Fruit fly (Drosophila melanogaster) whole organism, embryonic: ENCODE measurements around the gene osp.
A peak's percentile ranks its signal among the peaks of the same experiment; 100 is the strongest.

ENCODE experiments used
- Atf-2 ChIP-seq: fragments of 200-800 bp; sonication (Bioruptor generic); optimal IDR thresholded peaks from 2 replicates; lab custom pipeline; 2016; ENCODE audit warnings: missing biosample characterization, missing genetic modification characterization
- BtbVII ChIP-seq: fragments of 200-800 bp; sonication (Bioruptor generic); optimal IDR thresholded peaks from 3 replicates; lab custom pipeline; 2017; ENCODE audit warnings: missing biosample characterization, mild to moderate bottlenecking, missing genetic modification characterization
- CG11504 ChIP-seq: fragments of 200-800 bp; sonication (Bioruptor generic); optimal IDR thresholded peaks from 3 replicates; lab custom pipeline; 2019; ENCODE audit warnings: missing biosample characterization, mild to moderate bottlenecking, missing genetic modification characterization, moderate library complexity
- CG12071 ChIP-seq: fragments of 200-800 bp; sonication (Bioruptor generic); optimal IDR thresholded peaks from 3 replicates; lab custom pipeline; 2018; ENCODE audit warnings: missing biosample characterization, mild to moderate bottlenecking, missing genetic modification characterization
- CG12104 ChIP-seq: fragments of 200-800 bp; sonication (Bioruptor generic); optimal IDR thresholded peaks from 3 replicates; lab custom pipeline; 2016; ENCODE audit warnings: missing biosample characterization, missing genetic modification characterization
- CG14667 ChIP-seq: fragments of 200-800 bp; sonication (Bioruptor generic); IDR thresholded peaks from 2 replicates; pipeline ENCODE4 v1.3.6; 2022; ENCODE audit warnings: missing biosample characterization, missing genetic modification characterization
- CG14710 ChIP-seq: fragments of 200-800 bp; sonication (Bioruptor generic); optimal IDR thresholded peaks from 3 replicates; lab custom pipeline; 2019; ENCODE audit warnings: missing biosample characterization, mild to moderate bottlenecking, missing genetic modification characterization, moderate library complexity
- CG15269 ChIP-seq: fragments of 200-800 bp; sonication (Bioruptor generic); optimal IDR thresholded peaks from 2 replicates; lab custom pipeline; 2018; ENCODE audit warnings: missing biosample characterization, mild to moderate bottlenecking, missing genetic modification characterization, moderate library complexity
- CG17186 ChIP-seq: fragments of 200-800 bp; sonication (Bioruptor generic); optimal IDR thresholded peaks from 3 replicates; lab custom pipeline; 2017; ENCODE audit warnings: missing biosample characterization, missing genetic modification reagents, missing genetic modification characterization
- CG17359 ChIP-seq: fragments of 200-800 bp; sonication (Bioruptor generic); optimal IDR thresholded peaks from 3 replicates; lab custom pipeline; 2018; ENCODE audit warnings: missing biosample characterization, mild to moderate bottlenecking, missing genetic modification characterization, moderate library complexity
- CG17568 ChIP-seq: fragments of 200-800 bp; sonication (Bioruptor generic); optimal IDR thresholded peaks from 2 replicates; lab custom pipeline; 2018; ENCODE audit warnings: missing biosample characterization, mild to moderate bottlenecking, missing genetic modification characterization, moderate library complexity
- CG2678 ChIP-seq: fragments of 200-800 bp; sonication (Bioruptor generic); optimal IDR thresholded peaks from 3 replicates; lab custom pipeline; 2019; ENCODE audit warnings: missing biosample characterization, mild to moderate bottlenecking, missing genetic modification characterization, moderate library complexity
- CG4360 ChIP-seq: fragments of 200-800 bp; sonication (Bioruptor generic); IDR thresholded peaks from 2 replicates; pipeline ENCODE4 v1.3.6; 2022; ENCODE audit warnings: missing biosample characterization, missing genetic modification characterization
- CG4820 ChIP-seq: fragments of 200-800 bp; sonication (Bioruptor generic); optimal IDR thresholded peaks from 3 replicates; lab custom pipeline; 2016; ENCODE audit warnings: missing biosample characterization, missing genetic modification characterization
- CG7357 ChIP-seq: fragments of 200-800 bp; sonication (Bioruptor generic); IDR thresholded peaks from 3 replicates; pipeline ENCODE4 v1.3.6; 2022; ENCODE audit warnings: missing biosample characterization, missing genetic modification characterization
- CG7839 ChIP-seq: fragments of 200-800 bp; sonication (Bioruptor generic); optimal IDR thresholded peaks from 3 replicates; lab custom pipeline; 2018; ENCODE audit warnings: missing biosample characterization, mild to moderate bottlenecking, missing genetic modification characterization, moderate library complexity
- CG8089 ChIP-seq: fragments of 200-800 bp; sonication (Bioruptor generic); optimal IDR thresholded peaks from 3 replicates; lab custom pipeline; 2016; ENCODE audit warnings: missing biosample characterization, missing genetic modification characterization
- D19A ChIP-seq: fragments of 200-800 bp; optimal IDR thresholded peaks from 3 replicates; lab custom pipeline; 2019; ENCODE audit warnings: missing biosample characterization, mild to moderate bottlenecking, missing genetic modification characterization, moderate library complexity
- Deaf1 ChIP-seq: fragments of 200-800 bp; optimal IDR thresholded peaks from 3 replicates; lab custom pipeline; 2019; ENCODE audit warnings: missing biosample characterization, mild to moderate bottlenecking, missing genetic modification characterization, moderate library complexity
- Dip2 ChIP-seq: fragments of 200-800 bp; sonication (Bioruptor generic); IDR thresholded peaks from 2 replicates; pipeline ENCODE4 v1.3.6; 2022; ENCODE audit warnings: missing biosample characterization, missing genetic modification characterization
- Doc3 ChIP-seq: fragments of 200-800 bp; sonication (Bioruptor generic); IDR thresholded peaks from 3 replicates; pipeline ENCODE4 v1.3.6; 2022; ENCODE audit warnings: missing biosample characterization, missing genetic modification characterization; ENCODE audit not compliant: partially characterized antibody
- MESR4 ChIP-seq: fragments of 200-800 bp; sonication (Bioruptor generic); optimal IDR thresholded peaks from 2 replicates; lab custom pipeline; 2018; ENCODE audit warnings: missing biosample characterization, mild to moderate bottlenecking, missing genetic modification characterization, moderate library complexity
- Mes4 ChIP-seq: fragments of 200-800 bp; sonication (Bioruptor generic); optimal IDR thresholded peaks from 2 replicates; lab custom pipeline; 2016; ENCODE audit warnings: missing biosample characterization, missing genetic modification characterization
- Myb ChIP-seq: fragments of 200-800 bp; sonication (Bioruptor generic); optimal IDR thresholded peaks from 2 replicates; lab custom pipeline; 2016; ENCODE audit warnings: missing biosample characterization, missing genetic modification characterization
- ase ChIP-seq: fragments of 200-800 bp; sonication (Bioruptor generic); IDR thresholded peaks from 3 replicates; pipeline ENCODE4 v1.3.6; 2022; ENCODE audit warnings: missing biosample characterization, missing genetic modification characterization
- bsh ChIP-seq, 2 experiments: fragments of 200-800 bp; sonication (Bioruptor generic); optimal IDR thresholded peaks; 2 replicates each; lab custom pipeline; 2017 to 2018; ENCODE audit warnings: mild to moderate bottlenecking in 2 of 2, missing biosample characterization in 2 of 2, missing genetic modification characterization in 2 of 2, moderate library complexity in 1 of 2
- cas ChIP-seq: fragments of 200-800 bp; sonication (Bioruptor generic); IDR thresholded peaks from 2 replicates; pipeline ENCODE4 v1.3.6; 2022; ENCODE audit warnings: missing biosample characterization, missing genetic modification characterization
- cato ChIP-seq: fragments of 200-800 bp; sonication (Bioruptor generic); optimal IDR thresholded peaks from 2 replicates; lab custom pipeline; 2016; ENCODE audit warnings: missing biosample characterization, missing genetic modification characterization, borderline replicate concordance
- caup ChIP-seq: fragments of 200-800 bp; sonication (Bioruptor generic); optimal IDR thresholded peaks from 3 replicates; lab custom pipeline; 2017; ENCODE audit warnings: missing biosample characterization, mild to moderate bottlenecking, missing genetic modification characterization, moderate library complexity; ENCODE audit not compliant: severe bottlenecking
- chm ChIP-seq: fragments of 200-800 bp; sonication (Bioruptor generic); IDR thresholded peaks from 2 replicates; pipeline ENCODE4 v1.3.6; 2022; ENCODE audit warnings: missing biosample characterization, missing genetic modification characterization
- crc ChIP-seq: fragments of 200-800 bp; sonication (Bioruptor generic); optimal IDR thresholded peaks from 2 replicates; lab custom pipeline; 2016; ENCODE audit warnings: missing biosample characterization, missing genetic modification characterization
- crp ChIP-seq, 2 experiments: fragments of 200-800 bp; sonication (Bioruptor generic); optimal IDR thresholded peaks; 2 replicates in 1 of 2; 3 replicates in 1 of 2; lab custom pipeline; 2017; ENCODE audit warnings: missing biosample characterization in 2 of 2, missing genetic modification characterization in 2 of 2, mild to moderate bottlenecking in 1 of 2, moderate library complexity in 1 of 2
- da ChIP-seq: fragments of 200-800 bp; sonication (Bioruptor generic); optimal IDR thresholded peaks from 2 replicates; lab custom pipeline; 2016; ENCODE audit warnings: missing biosample characterization, missing genetic modification characterization
- emc ChIP-seq: fragments of 200-800 bp; sonication (Bioruptor generic); optimal IDR thresholded peaks from 2 replicates; lab custom pipeline; 2016; ENCODE audit warnings: missing biosample characterization, missing genetic modification characterization
- gfzf ChIP-seq: fragments of 200-800 bp; sonication (Bioruptor generic); optimal IDR thresholded peaks from 2 replicates; lab custom pipeline; 2016; ENCODE audit warnings: missing biosample characterization, mild to moderate bottlenecking, missing genetic modification characterization, moderate library complexity
- gsb-n ChIP-seq: fragments of 200-800 bp; sonication (Bioruptor generic); optimal IDR thresholded peaks from 3 replicates; lab custom pipeline; 2018; ENCODE audit warnings: missing biosample characterization, mild to moderate bottlenecking, missing genetic modification characterization
- inv ChIP-seq: fragments of 200-800 bp; sonication (Bioruptor generic); IDR thresholded peaks from 2 replicates; pipeline ENCODE4 v1.3.6; 2022; ENCODE audit warnings: missing biosample characterization, missing genetic modification characterization; ENCODE audit not compliant: partially characterized antibody
- lab ChIP-seq: fragments of 200-800 bp; sonication (Bioruptor generic); optimal IDR thresholded peaks from 3 replicates; lab custom pipeline; 2017; ENCODE audit warnings: missing biosample characterization, missing genetic modification characterization, mild to moderate bottlenecking, moderate library complexity, missing genetic modification reagents
- onecut ChIP-seq: fragments of 200-800 bp; sonication (Bioruptor generic); IDR thresholded peaks from 2 replicates; pipeline ENCODE4 v1.3.6; 2022; ENCODE audit warnings: missing biosample characterization, missing genetic modification characterization
- org-1 ChIP-seq: fragments of 200-800 bp; sonication (Bioruptor generic); optimal IDR thresholded peaks from 2 replicates; lab custom pipeline; 2017; ENCODE audit warnings: missing biosample characterization, missing genetic modification characterization
- pnt ChIP-seq: fragments of 200-800 bp; sonication (Bioruptor generic); optimal IDR thresholded peaks from 3 replicates; lab custom pipeline; 2016; ENCODE audit warnings: missing biosample characterization, missing genetic modification characterization
- row ChIP-seq: fragments of 200-800 bp; sonication (Bioruptor generic); IDR thresholded peaks from 3 replicates; pipeline ENCODE4 v1.3.6; 2022; ENCODE audit warnings: missing biosample characterization, missing genetic modification characterization
- sc ChIP-seq, 3 experiments: fragments of >200 bp in 2 of 3; fragments of 200-800 bp in 1 of 3; sonication (Bioruptor generic) in 1 of 3; optimal IDR thresholded peaks; 2 replicates in 2 of 3; 3 replicates in 1 of 3; lab custom pipeline; 2017; ENCODE audit warnings: mild to moderate bottlenecking in 1 of 3, missing biosample characterization in 1 of 3, missing genetic modification characterization in 1 of 3, missing genetic modification reagents in 1 of 3
- sim ChIP-seq: fragments of 200-800 bp; sonication (Bioruptor generic); IDR thresholded peaks from 2 replicates; pipeline ENCODE4 v1.3.6; 2022; ENCODE audit warnings: missing biosample characterization, missing genetic modification characterization
- sqz ChIP-seq: fragments of 200-800 bp; sonication (Bioruptor generic); optimal IDR thresholded peaks from 3 replicates; lab custom pipeline; 2018; ENCODE audit warnings: missing biosample characterization, mild to moderate bottlenecking, missing genetic modification characterization
- toy ChIP-seq: fragments of 200-800 bp; sonication (Bioruptor generic); IDR thresholded peaks from 2 replicates; pipeline ENCODE4 v1.3.6; 2022; ENCODE audit warnings: missing biosample characterization, missing genetic modification characterization

osp gene

DNA sequence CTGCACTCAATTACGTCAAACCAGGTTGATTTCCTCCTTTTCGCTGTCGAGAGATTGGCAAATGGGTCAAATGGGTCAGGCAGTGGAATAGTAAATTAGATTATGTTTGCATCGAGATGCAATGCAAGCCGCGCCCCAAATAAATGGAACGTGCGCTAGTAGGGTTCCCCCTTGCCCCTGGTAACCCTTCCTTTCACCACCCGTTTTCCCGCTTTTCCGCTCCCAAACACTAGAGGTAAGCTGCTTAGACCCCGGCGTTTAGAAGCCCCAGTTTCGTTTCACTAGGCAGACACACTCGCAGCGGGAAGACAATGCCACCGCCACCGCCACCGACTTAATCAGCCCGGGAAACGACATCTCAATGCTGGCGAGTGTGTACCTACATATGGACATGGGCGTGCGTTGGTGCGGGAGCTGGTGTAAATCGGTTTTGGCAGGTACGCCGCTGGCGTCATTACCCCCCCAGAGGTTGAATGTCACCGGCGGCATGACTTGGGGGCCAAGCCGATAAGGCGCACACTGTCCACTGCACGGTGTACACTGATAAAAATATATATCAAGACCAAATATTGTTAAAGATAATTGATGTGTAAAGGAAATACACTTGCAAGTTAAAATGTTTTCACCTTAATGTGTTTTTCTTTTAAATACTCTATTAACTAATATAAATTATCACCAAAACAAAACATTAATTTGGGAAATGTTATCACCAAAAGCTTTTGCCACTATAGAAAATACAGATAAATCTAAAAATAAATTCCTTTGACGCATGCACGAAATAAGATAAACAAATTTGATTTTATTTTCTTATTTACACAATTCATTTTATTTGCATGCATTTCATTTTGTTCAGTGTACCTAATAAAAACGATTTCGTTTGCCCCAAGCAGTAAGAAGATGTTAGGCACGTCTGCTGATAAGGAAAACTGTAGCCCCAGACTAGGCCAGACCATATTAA lies 75.9 kb downstream of the osp start (continued):
- TF ChIP-seq inv (GFP tag; lab: Robert Waterston, UW): no peak
- peak; percentile 48 for TF ChIP-seq CG12104 (GFP tag; lab: Kevin White, UChicago)
- no peak for TF ChIP-seq gfzf
- TF ChIP-seq CG17568 (GFP tag; lab: Kevin White, UChicago): peak; percentile 66
- no peak for TF ChIP-seq crc (GFP tag; lab: Kevin White, UChicago)
- TF ChIP-seq Deaf1 (tag; lab: Kevin White, UChicago): peak; percentile 71
- TF ChIP-seq CG4360 (GFP tag; lab: Robert Waterston, UW): no peak
- TF ChIP-seq CG11504 (tag; lab: Kevin White, UChicago): peak; percentile 92
- no peak for TF ChIP-seq CG17186
- TF ChIP-seq lab (GFP tag; lab: Kevin White, UChicago): peak; percentile 88
- no peak for TF ChIP-seq Dip2 (GFP tag; lab: Robert Waterston, UW)
- peak in 1 of 2 experiments; percentile 86 for TF ChIP-seq bsh (GFP tag; optimal IDR thresholded peaks at IDR 0.05; lab: Kevin White, UChicago)
- TF ChIP-seq gsb-n: peak; percentile 82
- peak; percentile 95 for TF ChIP-seq CG2678 (tag; lab: Kevin White, UChicago)
- TF ChIP-seq CG14667: no peak
- peak; percentile 66 for TF ChIP-seq cato
- TF ChIP-seq org-1 (GFP tag; lab: Kevin White, UChicago): peak; percentile 82
- peak; percentile 67 for TF ChIP-seq caup
- 0 out of 3 replicates have a peak, but pooled peaks have one; percentile 4 for TF ChIP-seq ase (GFP tag; lab: Robert Waterston, UW)
- peak; percentile 34 for TF ChIP-seq pnt
- TF ChIP-seq CG7839 (tag; lab: Kevin White, UChicago): peak; percentile 88
- TF ChIP-seq CG15269 (tag; lab: Kevin White, UChicago): peak; percentile 88
- TF ChIP-seq sc (optimal IDR thresholded peaks at IDR 0.05; lab: Kevin White, UChicago): no peak
- TF ChIP-seq sc (GFP tag; optimal IDR thresholded peaks at IDR 0.05; lab: Kevin White, UChicago): peak; percentile 72
- TF ChIP-seq Mes4 (GFP tag; lab: Kevin White, UChicago): no peak
- TF ChIP-seq sim (GFP tag; lab: Robert Waterston, UW): 0 out of 2 replicates have a peak, but pooled peaks have one; percentile 39
- TF ChIP-seq da: no peak
- TF ChIP-seq CG4820 (GFP tag; lab: Kevin White, UChicago): peak; percentile 49
- peak; percentile 36 for TF ChIP-seq Myb
- TF ChIP-seq Atf-2 (GFP tag; lab: Kevin White, UChicago): no peak
- peak; percentile 44; the same call in 1 of the 2 replicates for TF ChIP-seq onecut (GFP tag; lab: Robert Waterston, UW)
- TF ChIP-seq chm (GFP tag; lab: Robert Waterston, UW): 0 out of 2 replicates have a peak, but pooled peaks have one; percentile 28
- TF ChIP-seq CG7357: 0 out of 3 replicates have a peak, but pooled peaks have one; percentile 38
- peak; percentile 85 for TF ChIP-seq D19A (tag; lab: Kevin White, UChicago)
- TF ChIP-seq CG14710 (tag; lab: Kevin White, UChicago): peak; percentile 89
- no peak for TF ChIP-seq MESR4
- TF ChIP-seq CG12071 (GFP tag; lab: Kevin White, UChicago): no peak
- TF ChIP-seq CG17359 (tag; lab: Kevin White, UChicago): peak; percentile 84
- TF ChIP-seq CG8089 (GFP tag; lab: Kevin White, UChicago): peak; percentile 28
- TF ChIP-seq emc (GFP tag; lab: Kevin White, UChicago): peak; percentile 0
- TF ChIP-seq Doc3 (GFP tag; lab: Robert Waterston, UW): no peak
- TF ChIP-seq row (GFP tag; lab: Robert Waterston, UW): peak; percentile 85
- TF ChIP-seq sqz (GFP tag; lab: Kevin White, UChicago): peak; percentile 75
- TF ChIP-seq cas (GFP tag; lab: Robert Waterston, UW): no peak
- peak; percentile 69 for TF ChIP-seq BtbVII (GFP tag; lab: Kevin White, UChicago)
- TF ChIP-seq toy (GFP tag; lab: Robert Waterston, UW): peak; percentile 35; the same call in 1 of the 2 replicates
- TF ChIP-seq crp (GFP tag; optimal IDR thresholded peaks at IDR 0.05; lab: Kevin White, UChicago): peak in 1 of 2 experiments; percentile 45
